Worm (Caenorhabditis elegans): ENCODE data around the gene nos-2.

- no peak for TF ChIP-seq F13H6.1 (tag; optimal IDR thresholded peaks at IDR 0.05)
- no peak for TF ChIP-seq unc-55 (GFP tag; optimal IDR thresholded peaks at IDR 0.05)
- no peak for TF ChIP-seq pros-1 (tag; optimal IDR thresholded peaks at IDR 0.05)
- TF ChIP-seq ama-1 (optimal IDR thresholded peaks at IDR 0.05): no peak
Measured at ce11 chrII:7098578-7098977, 33.2 kb downstream of the nos-2 start, which contains the start of gene mct-5.
